Fruit fly (Drosophila melanogaster) whole organism, adult: ENCODE measurements around the gene CG10055.
A peak's percentile ranks its signal among the peaks of the same experiment; 100 is the strongest.

Experiments used
- CG14711 ChIP-seq: fragments of 200-800 bp; sonication (Bioruptor generic); optimal IDR thresholded peaks from 2 replicates; lab custom pipeline; 2018; ENCODE audit warnings: missing biosample characterization, mild to moderate bottlenecking, missing genetic modification characterization, moderate library complexity
- CG1620 ChIP-seq: fragments of 200-800 bp; sonication (Bioruptor generic); optimal IDR thresholded peaks from 2 replicates; lab custom pipeline; 2016; ENCODE audit warnings: missing biosample characterization, missing genetic modification characterization
- CG33017 ChIP-seq: fragments of 200-800 bp; sonication (Bioruptor generic); optimal IDR thresholded peaks from 2 replicates; lab custom pipeline; 2018; ENCODE audit warnings: missing biosample characterization, mild to moderate bottlenecking, missing genetic modification characterization, moderate library complexity
- CG5204 ChIP-seq: fragments of 200-800 bp; sonication (Bioruptor generic); optimal IDR thresholded peaks from 2 replicates; lab custom pipeline; 2016; ENCODE audit warnings: missing biosample characterization, missing genetic modification characterization
- bab1 ChIP-seq: fragments of 200-800 bp; sonication (Bioruptor generic); optimal IDR thresholded peaks from 3 replicates; lab custom pipeline; 2019; ENCODE audit warnings: missing biosample characterization, mild to moderate bottlenecking, missing genetic modification characterization, moderate library complexity
- kay ChIP-seq: fragments of 200-800 bp; sonication (Bioruptor generic); peaks from one replicate; lab custom pipeline; 2016; ENCODE audit warnings: missing biosample characterization, missing genetic modification characterization, borderline replicate concordance
- pad ChIP-seq: fragments of 200-800 bp; sonication (Bioruptor generic); optimal IDR thresholded peaks from 3 replicates; lab custom pipeline; 2017; ENCODE audit warnings: missing biosample characterization, missing genetic modification characterization, mild to moderate bottlenecking, moderate library complexity, missing genetic modification reagents
- tj ChIP-seq: fragments of 200-800 bp; sonication (Bioruptor generic); optimal IDR thresholded peaks from 3 replicates; lab custom pipeline; 2017; ENCODE audit warnings: missing biosample characterization, mild to moderate bottlenecking, missing genetic modification characterization, moderate library complexity
- toe ChIP-seq: fragments of 200-800 bp; sonication (Bioruptor generic); optimal IDR thresholded peaks from 2 replicates; lab custom pipeline; 2016; ENCODE audit warnings: missing biosample characterization, missing genetic modification characterization

DNA sequence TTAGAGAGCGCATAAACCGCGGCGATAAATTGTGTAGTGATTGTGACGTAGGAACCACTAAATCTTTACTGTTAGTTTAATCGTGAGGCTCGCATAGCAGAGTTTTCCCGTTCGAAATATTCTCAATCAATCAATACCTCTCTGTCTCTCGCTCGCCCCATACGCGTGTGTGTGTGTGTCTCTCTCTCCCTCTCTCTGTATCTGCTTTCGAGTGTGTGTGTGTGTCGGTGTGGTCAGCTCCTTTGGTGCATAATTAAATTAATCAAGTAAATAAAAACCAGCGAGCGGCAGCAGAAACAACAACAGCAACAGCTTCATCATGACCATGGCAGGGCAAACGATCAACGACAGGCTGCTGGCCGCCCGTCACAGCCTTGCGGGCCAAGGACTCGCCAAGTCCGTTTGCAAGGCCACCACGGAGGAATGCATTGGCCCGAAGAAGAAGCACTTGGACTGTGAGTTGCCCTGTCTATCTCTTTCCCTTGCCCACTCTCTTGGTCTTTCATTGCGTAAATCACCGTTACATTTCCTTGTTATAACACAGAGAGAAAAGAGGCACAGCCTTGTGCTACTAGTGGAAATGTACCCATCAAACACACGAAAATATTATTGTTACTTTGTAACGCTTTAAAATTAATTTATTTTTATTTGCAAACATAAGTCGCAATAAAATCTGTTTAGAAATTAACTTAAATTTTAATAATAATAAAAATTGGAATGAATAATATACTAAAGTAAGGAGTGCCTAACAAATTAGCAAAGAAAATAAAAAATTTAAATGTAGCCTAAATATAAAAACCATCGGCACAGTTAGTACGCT, 830 bp upstream of the CG10055 start:
- TF ChIP-seq kay (GFP tag; lab: Kevin White, UChicago) = no peak
- TF ChIP-seq tj (GFP tag; lab: Kevin White, UChicago) = no peak
- no peak for TF ChIP-seq CG14711 (tag; lab: Kevin White, UChicago)
- TF ChIP-seq CG1620 (GFP tag; lab: Kevin White, UChicago) = no peak
- TF ChIP-seq toe (GFP tag; lab: Kevin White, UChicago) = no peak
- no peak for TF ChIP-seq pad
- TF ChIP-seq CG33017 (tag; lab: Kevin White, UChicago) = no peak
- TF ChIP-seq CG5204 = no peak
- peak; percentile 3 for TF ChIP-seq bab1 (GFP tag; lab: Kevin White, UChicago)
